Worm (Caenorhabditis elegans) whole organism, L1 larva: Measurements from ENCODE around the gene col-127.
"Not testable (repeated sequence)": the region's sequence is repeated elsewhere in the genome, so short reads cannot be mapped to it uniquely, and the experiment has no call there.

Source experiments
- ama-1 ChIP-seq: fragments of 150-350 bp; optimal IDR thresholded peaks from 2 replicates; lab custom pipeline; 2014
- ceh-90 ChIP-seq: sonication (generic microtip); optimal IDR thresholded peaks from 2 replicates; lab custom pipeline; 2016; ENCODE audit warnings: missing genetic modification characterization, missing compliant biosample characterization
- dsc-1 ChIP-seq: sonication (generic microtip); optimal IDR thresholded peaks from 2 replicates; lab custom pipeline; 2016; ENCODE audit warnings: mild to moderate bottlenecking, missing genetic modification characterization, missing compliant biosample characterization
- efl-1 ChIP-seq, 4 experiments: fragments of 150-350 bp; optimal IDR thresholded peaks in 3 of 4; peaks in 1 of 4; 1 replicate in 1 of 4; 2 replicates in 3 of 4; lab custom pipeline; 2014; ENCODE audit warnings: missing biosample characterization in 2 of 4, missing genetic modification characterization in 2 of 4, missing genetic modification reagents in 2 of 4
- elt-2 ChIP-seq: sonication (generic microtip); optimal IDR thresholded peaks from 2 replicates; lab custom pipeline; 2016; ENCODE audit warnings: missing genetic modification characterization, mild to moderate bottlenecking, inconsistent platforms, missing compliant biosample characterization, missing genetic modification reagents
- ets-5 ChIP-seq: fragments of 200-800 bp; sonication (Bioruptor generic); IDR thresholded peaks from 2 replicates; pipeline ENCODE4 v1.3.6; 2022; ENCODE audit warnings: missing genetic modification characterization, missing compliant biosample characterization
- fkh-4 ChIP-seq: sonication (generic microtip); optimal IDR thresholded peaks from 2 replicates; lab custom pipeline; 2016; ENCODE audit warnings: missing compliant biosample characterization, missing genetic modification characterization, borderline replicate concordance
- fkh-8 ChIP-seq: sonication (generic microtip); optimal IDR thresholded peaks from 2 replicates; lab custom pipeline; 2016; ENCODE audit warnings: mild to moderate bottlenecking, missing genetic modification characterization, missing compliant biosample characterization
- fos-1 ChIP-seq: fragments of 150-350 bp; optimal IDR thresholded peaks from 2 replicates; lab custom pipeline; 2014; ENCODE audit warnings: missing biosample characterization, missing genetic modification characterization
- lin-35 ChIP-seq, 2 experiments: fragments of 150-350 bp; optimal IDR thresholded peaks; 2 replicates each; lab custom pipeline; 2014; ENCODE audit warnings: missing biosample characterization in 2 of 2, missing genetic modification characterization in 2 of 2, missing genetic modification reagents in 2 of 2
- lin-39 ChIP-seq: fragments of 150-350 bp; optimal IDR thresholded peaks from 2 replicates; lab custom pipeline; 2014; ENCODE audit warnings: missing biosample characterization, missing genetic modification reagents, missing genetic modification characterization
- lir-3 ChIP-seq: sonication (generic microtip); optimal IDR thresholded peaks from 2 replicates; lab custom pipeline; 2016; ENCODE audit warnings: mild to moderate bottlenecking, missing genetic modification characterization, moderate library complexity, missing compliant biosample characterization; ENCODE audit not compliant: poor library complexity
- lsy-2 ChIP-seq, 2 experiments: fragments of 150-350 bp; optimal IDR thresholded peaks; 2 replicates each; lab custom pipeline; 2014; ENCODE audit warnings: missing biosample characterization in 2 of 2, missing genetic modification characterization in 2 of 2
- mef-2 ChIP-seq: fragments of 150-350 bp; optimal IDR thresholded peaks from 2 replicates; lab custom pipeline; 2014; ENCODE audit warnings: missing biosample characterization, missing genetic modification characterization
- nhr-11 ChIP-seq: fragments of 150-350 bp; optimal IDR thresholded peaks from 2 replicates; lab custom pipeline; 2014; ENCODE audit warnings: missing biosample characterization, missing genetic modification characterization
- nhr-12 ChIP-seq: sonication (generic microtip); optimal IDR thresholded peaks from 2 replicates; lab custom pipeline; 2017; ENCODE audit warnings: missing biosample characterization, missing genetic modification characterization
- nhr-19 ChIP-seq: fragments of 200-800 bp; sonication (Bioruptor generic); conservative IDR thresholded peaks from 2 replicates; pipeline ENCODE4 v1.3.6; 2022; ENCODE audit warnings: missing genetic modification characterization, missing compliant biosample characterization
- nhr-20 ChIP-seq: sonication (generic microtip); optimal IDR thresholded peaks from 2 replicates; lab custom pipeline; 2016; ENCODE audit warnings: mild to moderate bottlenecking, missing genetic modification characterization, missing compliant biosample characterization
- nhr-71 ChIP-seq: sonication (generic microtip); optimal IDR thresholded peaks from 2 replicates; lab custom pipeline; 2016; ENCODE audit warnings: mild to moderate bottlenecking, missing genetic modification characterization, moderate library complexity, missing compliant biosample characterization
- nhr-77 ChIP-seq: fragments of 150-350 bp; optimal IDR thresholded peaks from 2 replicates; lab custom pipeline; 2014; ENCODE audit warnings: missing biosample characterization, missing genetic modification characterization
- pax-3 ChIP-seq: fragments of 200-800 bp; sonication (Bioruptor generic); optimal IDR thresholded peaks from 2 replicates; lab custom pipeline; 2018; ENCODE audit warnings: mild to moderate bottlenecking, missing genetic modification characterization, moderate library complexity, missing compliant biosample characterization
- pqm-1 ChIP-seq: sonication (generic microtip); optimal IDR thresholded peaks from 3 replicates; lab custom pipeline; 2017; ENCODE audit warnings: missing biosample characterization, missing genetic modification characterization
- rnt-1 ChIP-seq: sonication (generic microtip); optimal IDR thresholded peaks from 2 replicates; lab custom pipeline; 2016; ENCODE audit warnings: mild to moderate bottlenecking, missing genetic modification characterization, moderate library complexity, missing compliant biosample characterization
- sptf-1 ChIP-seq: fragments of 150-350 bp; optimal IDR thresholded peaks from 2 replicates; lab custom pipeline; 2014; ENCODE audit warnings: missing biosample characterization, missing genetic modification characterization
- tbx-2 ChIP-seq: sonication (generic microtip); optimal IDR thresholded peaks from 2 replicates; lab custom pipeline; 2016; ENCODE audit warnings: missing genetic modification characterization, missing compliant biosample characterization
- tlp-1 ChIP-seq: fragments of 150-350 bp; optimal IDR thresholded peaks from 2 replicates; lab custom pipeline; 2014; ENCODE audit warnings: missing biosample characterization, missing genetic modification characterization
- unc-30 ChIP-seq: sonication (generic microtip); optimal IDR thresholded peaks from 2 replicates; lab custom pipeline; 2017; ENCODE audit warnings: missing biosample characterization, missing genetic modification characterization
- unc-62 ChIP-seq: fragments of 150-350 bp; optimal IDR thresholded peaks from 2 replicates; lab custom pipeline; 2014; ENCODE audit warnings: missing biosample characterization, missing genetic modification reagents, missing genetic modification characterization
- unc-98 ChIP-seq: fragments of 200-800 bp; sonication (Bioruptor generic); IDR thresholded peaks from 2 replicates; pipeline ENCODE4 v1.3.6; 2022; ENCODE audit warnings: missing genetic modification characterization, missing compliant biosample characterization
- vab-15 ChIP-seq: sonication (generic microtip); optimal IDR thresholded peaks from 2 replicates; lab custom pipeline; 2017; ENCODE audit warnings: missing genotype, mild to moderate bottlenecking, missing genetic modification characterization, missing compliant biosample characterization
- xbp-1 ChIP-seq: sonication (generic microtip); optimal IDR thresholded peaks from 2 replicates; lab custom pipeline; 2016; ENCODE audit warnings: missing genetic modification characterization, missing compliant biosample characterization
- zip-4 ChIP-seq: fragments of 200-800 bp; sonication (Bioruptor generic); optimal IDR thresholded peaks from 2 replicates; lab custom pipeline; 2018; ENCODE audit warnings: mild to moderate bottlenecking, missing genetic modification characterization, moderate library complexity, missing compliant biosample characterization
- ztf-11 ChIP-seq, 2 experiments: sonication (generic microtip); optimal IDR thresholded peaks; 2 replicates each; lab custom pipeline; 2016 to 2017; ENCODE audit warnings: missing genetic modification characterization in 2 of 2, missing biosample characterization in 1 of 2, missing compliant biosample characterization in 1 of 2

The col-127 gene

DNA sequence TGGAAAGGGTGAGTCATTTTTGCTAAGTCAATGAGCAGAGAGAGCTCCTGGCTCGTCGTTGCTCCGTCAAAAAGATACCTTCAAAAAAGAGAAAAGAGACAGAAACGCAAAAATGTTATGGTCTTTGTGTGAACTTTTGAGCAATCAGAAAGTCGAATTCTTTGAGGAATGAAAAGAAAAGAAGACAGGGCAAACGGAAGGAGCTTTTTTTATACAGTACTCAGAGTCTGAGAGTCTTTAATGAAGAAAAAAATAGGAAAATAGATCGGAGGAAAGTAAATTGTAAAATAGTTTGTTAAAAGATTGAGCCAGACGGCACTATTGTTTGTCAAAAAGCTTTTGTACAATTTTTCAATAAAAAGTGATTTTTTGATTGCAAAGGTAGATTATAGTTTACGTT, 3.5 kb upstream of the col-127 start:
- TF ChIP-seq efl-1 (optimal IDR thresholded peaks at IDR 0.05; lab: Kevin White, UChicago) = no peak
- peak in 1 of 2 experiments; percentile 62 for TF ChIP-seq efl-1 (GFP tag; optimal IDR thresholded peaks at IDR 0.05 in 1 of 2; lab: Kevin White, UChicago)
- TF ChIP-seq sptf-1 (tag; lab: Kevin White, UChicago) = no peak
- no peak for TF ChIP-seq unc-98 (GFP tag; lab: Robert Waterston, UW)
- peak in 1 of 2 experiments; percentile 21 for TF ChIP-seq lsy-2 (tag; optimal IDR thresholded peaks at IDR 0.05; lab: Kevin White, UChicago)
- TF ChIP-seq nhr-71 = peak; percentile 2
- TF ChIP-seq ets-5 = no peak
- TF ChIP-seq ama-1 = no peak
- no peak for TF ChIP-seq lir-3 (tag; lab: Kevin White, UChicago)
- peak; percentile 12 for TF ChIP-seq nhr-20 (tag; lab: Kevin White, UChicago)
- peak; percentile 66 for TF ChIP-seq nhr-77 (tag; lab: Kevin White, UChicago)
- TF ChIP-seq tbx-2 (tag; lab: Kevin White, UChicago) = peak; percentile 30
- TF ChIP-seq lin-39 (tag; lab: Kevin White, UChicago) = no peak
- no peak for TF ChIP-seq mef-2 (tag; lab: Kevin White, UChicago)
- TF ChIP-seq xbp-1 (tag; lab: Kevin White, UChicago) = no peak
- TF ChIP-seq nhr-11 (tag; lab: Kevin White, UChicago) = no peak
- TF ChIP-seq fos-1 (tag; lab: Kevin White, UChicago) = no peak
- TF ChIP-seq nhr-19 = no peak
- TF ChIP-seq lin-35 (GFP tag; optimal IDR thresholded peaks at IDR 0.05; lab: Kevin White, UChicago) = no peak
- TF ChIP-seq elt-2 (tag; lab: Kevin White, UChicago) = no peak
- no peak for TF ChIP-seq fkh-4 (tag; lab: Kevin White, UChicago)

DNA sequence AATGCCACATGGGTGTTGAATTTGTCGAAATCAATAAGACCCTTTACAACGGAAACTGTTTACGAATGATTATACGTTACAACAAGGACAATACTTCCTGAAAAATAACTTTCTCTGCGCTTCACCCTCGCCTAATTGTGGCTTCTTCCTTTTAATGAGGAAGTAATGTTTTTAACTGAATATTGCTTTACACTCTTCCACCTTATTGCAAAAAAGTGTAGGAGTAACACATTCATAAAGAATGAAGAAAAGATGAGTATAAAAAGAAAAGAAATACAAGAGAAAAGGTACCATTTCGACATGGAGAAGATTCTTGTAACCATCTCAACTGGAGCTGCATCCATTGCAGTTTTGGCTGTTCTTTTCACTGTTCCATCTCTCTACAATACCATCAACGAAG, 2.9 kb downstream of the col-127 start, which contains the start of gene col-126:
Gene col-126 (plus strand): TSS at position 301 of the 400 bp plus-strand sequence.
- not testable (repeated sequence) for TF ChIP-seq nhr-11, ceh-90, pax-3 (tag; lab: Kevin White, UChicago)

- TF ChIP-seq fkh-8 (tag; lab: Kevin White, UChicago) (peak; percentile 28), dsc-1 (peak; percentile 70), zip-4 (GFP tag; lab: Kevin White, UChicago) (no peak)
- TF ChIP-seq, all 84 proteins: peak for 2
These were observed 4.5 kb downstream of the col-127 start, which contains the start of gene F54D1.1 for ce11 chrIV:11261535-11261934. TSS of gene F54D1.1 (plus strand) at chrIV:11261835.

ce11 chrIV:11260544-11261227, 5.3 kb downstream of the col-127 start, which contains the start of gene C05C12.5:
TSS of gene C05C12.5 (minus strand) at chrIV:11261185.
- no peak for TF ChIP-seq vab-15 (tag; lab: Kevin White, UChicago)
- TF ChIP-seq efl-1 (optimal IDR thresholded peaks at IDR 0.05; lab: Kevin White, UChicago) = no peak
- TF ChIP-seq efl-1 (GFP tag; optimal IDR thresholded peaks at IDR 0.05 in 1 of 2; lab: Kevin White, UChicago) = peak in 1 of 2 experiments; percentile 72

DNA sequence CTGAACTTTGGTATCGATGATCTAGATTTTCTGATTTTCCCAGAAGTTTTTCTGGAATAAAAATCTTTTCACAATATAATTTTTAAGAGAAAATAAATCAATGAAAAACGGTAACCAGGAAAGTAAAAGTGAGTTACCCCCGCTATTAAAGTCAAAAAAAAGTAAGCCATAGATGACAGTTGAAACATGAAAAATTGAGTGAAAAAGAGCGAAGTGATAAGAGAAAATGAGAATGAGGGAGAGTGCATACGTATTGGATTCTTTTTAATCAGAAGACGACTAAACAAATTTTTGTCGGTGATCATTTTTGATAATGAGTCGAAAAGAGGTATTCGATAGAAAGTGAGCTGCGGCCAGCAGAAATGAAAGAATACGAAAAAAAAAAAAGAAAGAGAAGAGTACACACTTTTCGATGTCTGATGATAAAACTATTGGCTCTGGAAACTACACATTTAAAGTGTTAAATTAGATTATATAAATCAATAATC, 6.5 kb downstream of the col-127 start, which contains the start of gene gtl-1:
Gene gtl-1 (minus strand): TSS at position 51 of the 488 bp plus-strand sequence.
- TF ChIP-seq xbp-1 (tag; lab: Kevin White, UChicago) (no peak), efl-1 (optimal IDR thresholded peaks at IDR 0.05; lab: Kevin White, UChicago) (no peak), efl-1 (GFP tag; optimal IDR thresholded peaks at IDR 0.05 in 1 of 2; lab: Kevin White, UChicago) (peak in 1 of 2 experiments; percentile 49), elt-2 (tag; lab: Kevin White, UChicago) (peak; percentile 52)
- TF ChIP-seq, all 84 proteins: peak for 2

- TF ChIP-seq nhr-12 (no peak), ztf-11 (tag; optimal IDR thresholded peaks at IDR 0.05; lab: Kevin White, UChicago) (no peak), pqm-1 (tag; lab: Kevin White, UChicago) (peak; percentile 73), vab-15 (tag; lab: Kevin White, UChicago) (no peak), rnt-1 (no peak), unc-62 (GFP tag; lab: Kevin White, UChicago) (no peak), fos-1 (tag; lab: Kevin White, UChicago) (no peak), lin-39 (tag; lab: Kevin White, UChicago) (no peak), elt-2 (tag; lab: Kevin White, UChicago) (peak; percentile 66), tlp-1 (tag; lab: Kevin White, UChicago) (peak; percentile 7), unc-30 (no peak), nhr-19 (no peak)
These were observed 8.5 kb downstream of the col-127 start for ce11 chrIV:11257476-11257875.
